Worm (Caenorhabditis elegans): ENCODE data around the gene math-19.

math-19 gene

DNA sequence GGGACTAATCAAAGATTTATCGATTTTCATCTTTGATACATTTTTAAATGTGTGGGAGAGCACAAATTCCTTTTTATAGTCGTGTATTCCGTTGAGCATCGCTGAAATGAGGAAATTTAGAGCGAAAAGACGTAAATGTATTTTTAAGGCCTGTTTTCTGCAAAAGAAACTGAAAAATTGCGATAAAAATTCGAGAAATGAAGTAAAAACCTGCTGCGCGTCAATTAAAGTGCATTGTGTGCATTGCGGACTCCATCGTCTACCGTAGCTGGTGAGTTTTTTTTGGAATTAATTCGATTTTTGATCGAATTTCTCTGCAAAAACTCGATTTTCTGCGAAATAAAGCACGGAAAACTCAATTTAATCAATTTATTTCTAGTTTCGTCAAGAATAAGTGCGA lies 40.6 kb downstream of the math-19 start, which contains the start of gene bath-19:
Gene bath-19 (minus strand): TSS at position 101 of the 400 bp plus-strand sequence.
- TF ChIP-seq lir-3 (tag; optimal IDR thresholded peaks at IDR 0.05) (no peak), lin-13 (GFP tag; optimal IDR thresholded peaks at IDR 0.05) (no peak), vab-7 (GFP tag; IDR thresholded peaks at IDR 0.05) (no peak), zip-11 (GFP tag; IDR thresholded peaks at IDR 0.05) (no peak), nhr-10 (tag; optimal IDR thresholded peaks at IDR 0.05) (no peak), hmg-1.1 (GFP tag; IDR thresholded peaks at IDR 0.05) (no peak), ceh-44 (GFP tag; IDR thresholded peaks at IDR 0.05) (no peak)

DNA sequence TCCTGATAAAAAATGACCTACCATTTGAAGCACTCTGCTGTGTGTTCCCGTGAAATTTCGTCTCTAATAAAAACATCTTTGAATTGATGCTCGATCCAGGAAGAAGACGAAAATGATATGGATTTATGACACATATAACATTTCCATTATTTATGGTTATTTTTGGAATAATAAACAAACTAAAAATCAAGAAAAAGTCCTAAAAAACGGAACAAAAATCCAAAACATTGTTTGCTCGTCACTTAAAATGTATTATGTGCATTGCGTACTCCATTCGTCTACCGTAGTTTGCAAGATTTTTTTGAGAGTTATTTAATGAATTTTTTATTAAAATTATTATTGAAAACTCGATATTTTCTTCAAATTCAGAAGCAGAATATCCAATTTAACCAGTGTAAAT lies 43.8 kb downstream of the math-19 start, which contains the start of gene bath-20:
Gene bath-20 (minus strand): TSS at position 101 of the 400 bp plus-strand sequence.
- TF ChIP-seq nhr-41 (GFP tag; IDR thresholded peaks at IDR 0.05): no peak
- TF ChIP-seq gei-8 (GFP tag; optimal IDR thresholded peaks at IDR 0.05): no peak
- no peak for TF ChIP-seq ceh-82 (tag; optimal IDR thresholded peaks at IDR 0.05)
- no peak for TF ChIP-seq madf-9 (GFP tag; conservative IDR thresholded peaks at IDR 0.05)
- TF ChIP-seq hif-1 (tag; optimal IDR thresholded peaks at IDR 0.05): no peak
- no peak for TF ChIP-seq ctbp-1 (GFP tag; IDR thresholded peaks at IDR 0.05)
- TF ChIP-seq lin-15B (tag; optimal IDR thresholded peaks at IDR 0.05): no peak
- no peak for TF ChIP-seq aly-2 (tag; optimal IDR thresholded peaks at IDR 0.05)
- no peak for TF ChIP-seq snpc-4 (tag; optimal IDR thresholded peaks at IDR 0.05)
- no peak for TF ChIP-seq lin-39 (tag; optimal IDR thresholded peaks at IDR 0.05)
- TF ChIP-seq Y105C5A.15 (GFP tag; IDR thresholded peaks at IDR 0.05): no peak
- no peak for TF ChIP-seq Y75B8A.6 (GFP tag; IDR thresholded peaks at IDR 0.05)
- TF ChIP-seq T20F7.1 (GFP tag; optimal IDR thresholded peaks at IDR 0.05): no peak
- no peak for TF ChIP-seq D1046.2 (GFP tag; IDR thresholded peaks at IDR 0.05)
- TF ChIP-seq ceh-20 (GFP tag; IDR thresholded peaks at IDR 0.05): no peak
- no peak for TF ChIP-seq unc-39 (tag; optimal IDR thresholded peaks at IDR 0.05)
- no peak for TF ChIP-seq dmd-9 (GFP tag; IDR thresholded peaks at IDR 0.05)
- TF ChIP-seq tag-97 (GFP tag; IDR thresholded peaks at IDR 0.05): no peak

DNA sequence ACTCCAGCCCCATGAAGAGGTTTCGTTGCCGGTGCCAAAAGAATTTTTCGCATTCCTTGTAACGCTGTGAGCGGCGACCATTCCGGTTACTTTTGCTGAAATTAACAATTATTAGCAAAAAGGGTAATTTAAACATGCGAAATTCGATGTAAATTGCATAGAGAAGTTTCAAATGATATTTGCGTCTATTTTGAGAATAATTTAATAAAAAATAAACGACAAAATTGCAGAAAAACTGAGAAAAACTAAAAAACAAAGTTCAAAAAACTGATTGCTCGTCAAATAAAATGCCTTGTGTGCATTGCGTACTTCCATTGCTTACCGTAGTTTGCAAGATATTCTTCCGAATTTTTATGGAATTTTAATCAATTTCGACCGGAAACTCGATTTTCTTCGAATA lies 46.8 kb downstream of the math-19 start, which contains the start of gene bath-24:
Gene bath-24 (minus strand): TSS at position 101 of the 400 bp plus-strand sequence.
- TF ChIP-seq nhr-76 (tag; optimal IDR thresholded peaks at IDR 0.05) (no peak), lir-3 (tag; optimal IDR thresholded peaks at IDR 0.05) (no peak), lin-39 (tag; optimal IDR thresholded peaks at IDR 0.05) (no peak), dve-1 (tag; optimal IDR thresholded peaks at IDR 0.05; ENCODE audit: insufficient read depth) (no peak), zag-1 (tag; optimal IDR thresholded peaks at IDR 0.05) (no peak), dpl-1 (GFP tag; optimal IDR thresholded peaks at IDR 0.05) (no peak), hmg-1.1 (GFP tag; IDR thresholded peaks at IDR 0.05) (no peak), mdl-1 (tag; optimal IDR thresholded peaks at IDR 0.05) (no peak), unc-39 (tag; optimal IDR thresholded peaks at IDR 0.05) (no peak), D1046.2 (GFP tag; IDR thresholded peaks at IDR 0.05) (no peak), vab-7 (GFP tag; IDR thresholded peaks at IDR 0.05) (no peak)

DNA sequence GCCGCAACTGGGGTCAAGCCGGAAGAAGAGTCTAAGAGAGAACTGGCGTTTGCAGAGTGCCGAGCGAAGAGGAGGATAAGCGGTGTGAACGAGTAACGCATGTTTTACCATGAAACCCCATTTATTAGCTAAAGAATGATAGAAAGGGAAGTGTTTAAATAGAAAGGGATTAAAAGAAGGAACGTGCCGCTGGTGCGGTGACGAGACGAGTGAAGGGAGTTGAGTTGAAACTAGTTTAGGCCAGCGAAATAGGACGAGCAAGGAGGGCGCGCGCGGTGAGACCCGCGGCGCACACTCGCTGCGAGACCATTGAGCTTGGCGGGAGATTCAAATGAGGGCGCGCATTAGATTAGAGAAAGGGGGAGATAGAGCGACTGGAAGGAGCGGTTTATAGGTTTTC lies 47.9 kb downstream of the math-19 start, which contains the start of gene math-1:
Gene math-1 (minus strand): TSS at position 101 of the 400 bp plus-strand sequence.
- peak; percentile 51; the same call in 1 of the 2 replicates for TF ChIP-seq set-16 (GFP tag; IDR thresholded peaks at IDR 0.05)

All from whole organism, L4 larva.